Worm (Caenorhabditis elegans) whole organism, L1 larva: ENCODE data around the gene F47F2.3.

Experiments
- blmp-1 ChIP-seq: fragments of 150-350 bp; optimal IDR thresholded peaks from 2 replicates; lab custom pipeline; 2014; ENCODE audit warnings: missing biosample characterization, missing genetic modification characterization
- elt-3 ChIP-seq, 6 experiments: fragments of 150-350 bp in 1 of 6; sonication (generic microtip); optimal IDR thresholded peaks; 2 replicates each; lab custom pipeline; 2017 to 2018; ENCODE audit warnings: missing biosample characterization in 6 of 6, missing genetic modification characterization in 6 of 6, inconsistent platforms in 1 of 6
- lin-15B ChIP-seq: fragments of 150-350 bp; sonication (generic microtip); optimal IDR thresholded peaks from 3 replicates; lab custom pipeline; 2014; ENCODE audit warnings: missing biosample characterization, missing genetic modification characterization
- lsy-2 ChIP-seq, 2 experiments: fragments of 150-350 bp; optimal IDR thresholded peaks; 2 replicates each; lab custom pipeline; 2014; ENCODE audit warnings: missing biosample characterization in 2 of 2, missing genetic modification characterization in 2 of 2
- mep-1 ChIP-seq: fragments of 150-350 bp; optimal IDR thresholded peaks from 2 replicates; lab custom pipeline; 2014; ENCODE audit warnings: missing biosample characterization, missing genetic modification characterization
- nhr-237 ChIP-seq: fragments of 150-350 bp; optimal IDR thresholded peaks from 2 replicates; lab custom pipeline; 2014; ENCODE audit warnings: missing biosample characterization, missing genetic modification characterization
- nhr-28 ChIP-seq: fragments of 150-350 bp; optimal IDR thresholded peaks from 2 replicates; lab custom pipeline; 2014; ENCODE audit warnings: missing biosample characterization, missing genetic modification characterization
- nhr-76 ChIP-seq: sonication (generic microtip); optimal IDR thresholded peaks from 2 replicates; lab custom pipeline; 2017; ENCODE audit warnings: missing biosample characterization, missing genetic modification characterization
- snpc-4 ChIP-seq: fragments of 150-350 bp; optimal IDR thresholded peaks from 2 replicates; lab custom pipeline; 2014; ENCODE audit warnings: missing biosample characterization, missing genetic modification characterization
- sptf-1 ChIP-seq: fragments of 150-350 bp; optimal IDR thresholded peaks from 2 replicates; lab custom pipeline; 2014; ENCODE audit warnings: missing biosample characterization, missing genetic modification characterization
- unc-130 ChIP-seq: fragments of 150-350 bp; optimal IDR thresholded peaks from 2 replicates; lab custom pipeline; 2017; ENCODE audit warnings: missing biosample characterization, missing genetic modification characterization, inconsistent platforms
- vab-15 ChIP-seq: sonication (generic microtip); optimal IDR thresholded peaks from 2 replicates; lab custom pipeline; 2017; ENCODE audit warnings: missing genotype, mild to moderate bottlenecking, missing genetic modification characterization, missing compliant biosample characterization
- zag-1 ChIP-seq: fragments of 150-350 bp; optimal IDR thresholded peaks from 2 replicates; lab custom pipeline; 2014; ENCODE audit warnings: missing biosample characterization, missing genetic modification characterization
- zip-4 ChIP-seq: fragments of 200-800 bp; sonication (Bioruptor generic); optimal IDR thresholded peaks from 2 replicates; lab custom pipeline; 2018; ENCODE audit warnings: mild to moderate bottlenecking, missing genetic modification characterization, moderate library complexity, missing compliant biosample characterization

DNA sequence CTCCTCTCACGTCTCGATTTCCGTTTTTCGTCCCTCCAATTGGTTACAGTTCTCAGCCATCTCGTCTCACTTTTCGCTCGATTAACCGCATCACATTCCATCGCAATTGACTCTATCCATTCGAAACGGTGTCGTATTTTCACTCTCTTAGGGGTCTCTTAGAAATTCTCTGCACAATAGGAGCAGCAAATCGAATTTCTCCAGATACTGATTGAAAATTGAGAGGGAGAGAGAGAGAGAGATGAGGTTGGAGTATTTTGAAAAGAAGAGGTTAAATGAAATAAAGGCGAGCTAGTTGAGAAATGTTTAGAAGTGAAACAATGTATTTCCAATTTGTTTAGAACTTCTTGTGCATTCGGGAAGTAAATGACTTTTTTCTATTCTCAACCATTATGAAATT lies 5.9 kb upstream of the F47F2.3 start:
- TF ChIP-seq sptf-1 (tag; lab: Kevin White, UChicago) (no peak), zip-4 (GFP tag; lab: Kevin White, UChicago) (no peak), unc-130 (tag; lab: Kevin White, UChicago) (no peak), elt-3 (tag; optimal IDR thresholded peaks at IDR 0.05; lab: Kevin White, UChicago) (no peak), mep-1 (no peak), nhr-237 (tag; lab: Kevin White, UChicago) (no peak), nhr-28 (tag; lab: Kevin White, UChicago) (no peak), blmp-1 (tag; lab: Kevin White, UChicago) (no peak), zag-1 (no peak), nhr-76 (no peak), snpc-4 (no peak), lsy-2 (tag; optimal IDR thresholded peaks at IDR 0.05; lab: Kevin White, UChicago) (no peak), lin-15B (no peak), vab-15 (tag; lab: Kevin White, UChicago) (no peak)
